Fruit fly (Drosophila melanogaster) whole organism, embryonic: ENCODE results near the gene CG13700.

Experiments
- CG10565 ChIP-seq: fragments of 200-800 bp; sonication (Bioruptor generic); optimal IDR thresholded peaks from 3 replicates; lab custom pipeline; 2016; ENCODE audit warnings: missing biosample characterization, mild to moderate bottlenecking, missing genetic modification characterization
- CG11247 ChIP-seq: fragments of 200-800 bp; sonication (Bioruptor generic); IDR thresholded peaks from 2 replicates; pipeline ENCODE4 v1.3.6; 2022; ENCODE audit warnings: missing biosample characterization, missing genetic modification characterization
- CG11398 ChIP-seq: fragments of 200-800 bp; sonication (Bioruptor generic); optimal IDR thresholded peaks from 2 replicates; lab custom pipeline; 2016; ENCODE audit warnings: missing biosample characterization, missing genetic modification characterization
- CG12155 ChIP-seq: fragments of 200-800 bp; sonication (Bioruptor generic); optimal IDR thresholded peaks from 3 replicates; lab custom pipeline; 2016; ENCODE audit warnings: missing biosample characterization, missing genetic modification characterization
- CG12659 ChIP-seq: fragments of 200-800 bp; sonication (Bioruptor generic); optimal IDR thresholded peaks from 3 replicates; lab custom pipeline; 2017; ENCODE audit warnings: mild to moderate bottlenecking, missing biosample characterization, missing genetic modification reagents, missing genetic modification characterization
- CG13123 ChIP-seq: fragments of 200-800 bp; sonication (Bioruptor generic); optimal IDR thresholded peaks from 2 replicates; lab custom pipeline; 2016; ENCODE audit warnings: missing biosample characterization, missing genetic modification characterization
- CG15011 ChIP-seq: fragments of 200-800 bp; sonication (Bioruptor generic); optimal IDR thresholded peaks from 3 replicates; lab custom pipeline; 2018; ENCODE audit warnings: missing biosample characterization, mild to moderate bottlenecking, missing genetic modification characterization
- CG17328 ChIP-seq: fragments of 200-800 bp; sonication (Bioruptor generic); IDR thresholded peaks from 2 replicates; pipeline ENCODE4 v1.3.6; 2022; ENCODE audit warnings: missing biosample characterization, missing genetic modification characterization
- CG2116 ChIP-seq: fragments of 200-800 bp; sonication (Bioruptor generic); optimal IDR thresholded peaks from 3 replicates; lab custom pipeline; 2018; ENCODE audit warnings: missing biosample characterization, mild to moderate bottlenecking, missing genetic modification characterization
- CG2712 ChIP-seq: fragments of 200-800 bp; optimal IDR thresholded peaks from 3 replicates; lab custom pipeline; 2019; ENCODE audit warnings: missing biosample characterization, mild to moderate bottlenecking, missing genetic modification characterization, moderate library complexity
- CG3726 ChIP-seq: fragments of 200-800 bp; sonication (Bioruptor generic); IDR thresholded peaks from 3 replicates; pipeline ENCODE4, ENCODE4 v1.3.6; 2022; ENCODE audit warnings: missing biosample characterization, missing genetic modification characterization
- CG4424 ChIP-seq: fragments of 200-800 bp; sonication (Bioruptor generic); optimal IDR thresholded peaks from 3 replicates; lab custom pipeline; 2016; ENCODE audit warnings: missing biosample characterization, missing genetic modification characterization
- CG4730 ChIP-seq: fragments of 200-800 bp; sonication (Bioruptor generic); IDR thresholded peaks from 2 replicates; pipeline ENCODE4 v1.3.6; 2022; ENCODE audit warnings: missing biosample characterization, missing genetic modification characterization
- CG7372 ChIP-seq: fragments of 200-800 bp; sonication (Bioruptor generic); IDR thresholded peaks from 2 replicates; pipeline ENCODE4 v1.3.6; 2022; ENCODE audit warnings: missing biosample characterization, missing genetic modification characterization
- CG7987 ChIP-seq: fragments of 200-800 bp; sonication (Bioruptor generic); optimal IDR thresholded peaks from 2 replicates; lab custom pipeline; 2018; ENCODE audit warnings: missing biosample characterization, mild to moderate bottlenecking, missing genetic modification characterization, moderate library complexity
- Dad ChIP-seq: fragments of 200-800 bp; sonication (Bioruptor generic); optimal IDR thresholded peaks from 3 replicates; lab custom pipeline; 2016; ENCODE audit warnings: missing biosample characterization, missing genetic modification characterization
- Dll ChIP-seq: fragments of 200-800 bp; sonication (Bioruptor generic); IDR thresholded peaks from 4 replicates; pipeline ENCODE4 v1.3.6; 2022; ENCODE audit warnings: missing biosample characterization, missing genetic modification characterization; ENCODE audit not compliant: partially characterized antibody
- Doc2 ChIP-seq: fragments of 200-800 bp; sonication (Bioruptor generic); IDR thresholded peaks from 2 replicates; pipeline ENCODE4 v1.3.6; 2022; ENCODE audit warnings: missing biosample characterization, missing genetic modification characterization
- Doc3 ChIP-seq: fragments of 200-800 bp; sonication (Bioruptor generic); IDR thresholded peaks from 3 replicates; pipeline ENCODE4 v1.3.6; 2022; ENCODE audit warnings: missing biosample characterization, missing genetic modification characterization; ENCODE audit not compliant: partially characterized antibody
- Drgx ChIP-seq: fragments of 200-800 bp; sonication (Bioruptor generic); IDR thresholded peaks from 2 replicates; pipeline ENCODE4 v1.3.6; 2022; ENCODE audit warnings: missing biosample characterization, missing genetic modification characterization
- H2.0 ChIP-seq: fragments of 200-800 bp; sonication (Bioruptor generic); IDR thresholded peaks from 2 replicates; pipeline ENCODE4 v1.3.6; 2022; ENCODE audit warnings: missing biosample characterization, missing genetic modification characterization
- HLHmδ ChIP-seq: fragments of 200-800 bp; sonication (Bioruptor generic); optimal IDR thresholded peaks from 2 replicates; lab custom pipeline; 2018; ENCODE audit warnings: missing biosample characterization, mild to moderate bottlenecking, missing genetic modification characterization, moderate library complexity
- Hey ChIP-seq: fragments of 200-800 bp; sonication (Bioruptor generic); optimal IDR thresholded peaks from 3 replicates; lab custom pipeline; 2018; ENCODE audit warnings: missing biosample characterization, mild to moderate bottlenecking, missing genetic modification characterization
- Max ChIP-seq: fragments of 200-800 bp; sonication (Bioruptor generic); optimal IDR thresholded peaks from 2 replicates; lab custom pipeline; 2016; ENCODE audit warnings: missing biosample characterization, mild to moderate bottlenecking, missing genetic modification characterization
- NFAT ChIP-seq: fragments of 200-800 bp; sonication (Bioruptor generic); IDR thresholded peaks from 2 replicates; pipeline ENCODE4 v1.3.6; 2022; ENCODE audit warnings: missing biosample characterization, missing genetic modification characterization
- NK7.1 ChIP-seq: fragments of 200-800 bp; sonication (Bioruptor generic); optimal IDR thresholded peaks from 3 replicates; lab custom pipeline; 2016; ENCODE audit warnings: missing biosample characterization, missing genetic modification characterization
- Nf-YA ChIP-seq: fragments of 200-800 bp; sonication (Bioruptor generic); IDR thresholded peaks from 2 replicates; pipeline ENCODE4 v1.3.6; 2022; ENCODE audit warnings: missing biosample characterization, missing genetic modification characterization
- Optix ChIP-seq: fragments of 200-800 bp; sonication (Bioruptor generic); IDR thresholded peaks from 3 replicates; pipeline ENCODE4 v1.3.6; 2022; ENCODE audit warnings: missing biosample characterization, missing genetic modification characterization
- Scr ChIP-seq: fragments of 200-800 bp; sonication (Bioruptor generic); IDR thresholded peaks from 2 replicates; pipeline ENCODE4 v1.3.6; 2022; ENCODE audit warnings: missing biosample characterization, missing genetic modification characterization; ENCODE audit not compliant: partially characterized antibody
- Sox102F ChIP-seq: fragments of 200-800 bp; sonication (Bioruptor generic); optimal IDR thresholded peaks from 2 replicates; lab custom pipeline; 2018; ENCODE audit warnings: missing biosample characterization, mild to moderate bottlenecking, missing genetic modification characterization, moderate library complexity
- Stat92E ChIP-seq, 3 experiments: fragments of >200 bp in 2 of 3; fragments of 200-800 bp in 1 of 3; sonication (Bioruptor generic) in 1 of 3; optimal IDR thresholded peaks; 2 replicates each; lab custom pipeline; 2017 to 2019; ENCODE audit warnings: missing biosample characterization in 3 of 3, missing genetic modification characterization in 3 of 3, mild to moderate bottlenecking in 1 of 3, moderate library complexity in 1 of 3
- ab ChIP-seq: fragments of 200-800 bp; sonication (Bioruptor generic); optimal IDR thresholded peaks from 2 replicates; lab custom pipeline; 2016; ENCODE audit warnings: missing biosample characterization, missing genetic modification characterization
- al ChIP-seq: fragments of 200-800 bp; sonication (Bioruptor generic); IDR thresholded peaks from 2 replicates; pipeline ENCODE4 v1.3.6; 2022; ENCODE audit warnings: missing biosample characterization, missing genetic modification characterization
- chn ChIP-seq: fragments of 200-800 bp; sonication (Bioruptor generic); optimal IDR thresholded peaks from 2 replicates; lab custom pipeline; 2016; ENCODE audit warnings: missing biosample characterization, missing genetic modification characterization
- disco-r ChIP-seq: fragments of 200-800 bp; sonication (Bioruptor generic); optimal IDR thresholded peaks from 2 replicates; lab custom pipeline; 2016; ENCODE audit warnings: missing biosample characterization, missing genetic modification characterization
- dmrt99B ChIP-seq: fragments of 200-800 bp; sonication (Bioruptor generic); optimal IDR thresholded peaks from 2 replicates; lab custom pipeline; 2018; ENCODE audit warnings: missing biosample characterization, mild to moderate bottlenecking, missing genetic modification characterization, moderate library complexity
- dysf ChIP-seq: fragments of 200-800 bp; sonication (Bioruptor generic); IDR thresholded peaks from 3 replicates; pipeline ENCODE4 v1.3.6; 2022; ENCODE audit warnings: missing biosample characterization, missing genetic modification characterization
- esg ChIP-seq: fragments of 200-800 bp; sonication (Bioruptor generic); conservative IDR thresholded peaks from 2 replicates; pipeline ENCODE4 v1.3.6; 2022; ENCODE audit warnings: missing biosample characterization, missing genetic modification characterization
- fd3F ChIP-seq: fragments of 200-800 bp; sonication (Bioruptor generic); optimal IDR thresholded peaks from 2 replicates; lab custom pipeline; 2018; ENCODE audit warnings: missing biosample characterization, mild to moderate bottlenecking, missing genetic modification characterization, moderate library complexity
- fu2 ChIP-seq: fragments of 200-800 bp; sonication (Bioruptor generic); optimal IDR thresholded peaks from 2 replicates; lab custom pipeline; 2016; ENCODE audit warnings: missing biosample characterization, missing genetic modification characterization
- gem ChIP-seq: fragments of 200-800 bp; sonication (Bioruptor generic); optimal IDR thresholded peaks from 2 replicates; lab custom pipeline; 2019; ENCODE audit warnings: missing biosample characterization, mild to moderate bottlenecking, missing genetic modification characterization, moderate library complexity
- h ChIP-seq: fragments of >200 bp; optimal IDR thresholded peaks from 2 replicates; lab custom pipeline; 2017
- hbn ChIP-seq: fragments of 200-800 bp; sonication (Bioruptor generic); IDR thresholded peaks from 2 replicates; pipeline ENCODE4 v1.3.6; 2022; ENCODE audit warnings: missing biosample characterization, missing genetic modification characterization; ENCODE audit not compliant: partially characterized antibody
- hth ChIP-seq: fragments of >200 bp; optimal IDR thresholded peaks from 2 replicates; lab custom pipeline; 2017; ENCODE audit warnings: inconsistent platforms
- pb ChIP-seq: fragments of 200-800 bp; sonication (Bioruptor generic); optimal IDR thresholded peaks from 3 replicates; lab custom pipeline; 2016; ENCODE audit warnings: missing biosample characterization, missing genetic modification characterization
- scrt ChIP-seq: fragments of 200-800 bp; sonication (Bioruptor generic); optimal IDR thresholded peaks from 2 replicates; lab custom pipeline; 2018; ENCODE audit warnings: missing biosample characterization, mild to moderate bottlenecking, missing genetic modification characterization, moderate library complexity
- slou ChIP-seq: fragments of 200-800 bp; sonication (Bioruptor generic); optimal IDR thresholded peaks from 3 replicates; lab custom pipeline; 2016; ENCODE audit warnings: missing biosample characterization, missing genetic modification characterization
- sna ChIP-seq: fragments of 200-800 bp; sonication (Bioruptor generic); IDR thresholded peaks from 2 replicates; pipeline ENCODE4 v1.3.6; 2022; ENCODE audit warnings: missing biosample characterization, missing genetic modification characterization; ENCODE audit not compliant: partially characterized antibody
- tap ChIP-seq: fragments of 200-800 bp; optimal IDR thresholded peaks from 3 replicates; lab custom pipeline; 2019; ENCODE audit warnings: missing biosample characterization, mild to moderate bottlenecking, missing genetic modification characterization, moderate library complexity
- vvl ChIP-seq: fragments of 200-800 bp; sonication (Bioruptor generic); IDR thresholded peaks from 2 replicates; pipeline ENCODE4 v1.3.6; 2022; ENCODE audit warnings: missing biosample characterization, missing genetic modification characterization
- zen ChIP-seq: fragments of 200-800 bp; sonication (Bioruptor generic); optimal IDR thresholded peaks from 3 replicates; lab custom pipeline; 2018; ENCODE audit warnings: missing biosample characterization, mild to moderate bottlenecking, missing genetic modification characterization, moderate library complexity
- zen2 ChIP-seq: fragments of 200-800 bp; sonication (Bioruptor generic); IDR thresholded peaks from 3 replicates; pipeline ENCODE4 v1.3.6; 2022; ENCODE audit warnings: missing biosample characterization, missing genetic modification characterization; ENCODE audit not compliant: partially characterized antibody

Gene CG13700

dm6 chr3L:18250652-18251051 is 50.4 kb downstream of the CG13700 start (continued):
- no peak for TF ChIP-seq CG15011
- TF ChIP-seq Dad (GFP tag; lab: Kevin White, UChicago): no peak
- TF ChIP-seq Scr (GFP tag; lab: Robert Waterston, UW): no peak
- no peak for TF ChIP-seq al (GFP tag; lab: Robert Waterston, UW)
- peak; percentile 48 for TF ChIP-seq CG4730
- TF ChIP-seq H2.0 (GFP tag; lab: Robert Waterston, UW): peak; percentile 61
- peak; percentile 74 for TF ChIP-seq dmrt99B (tag; lab: Kevin White, UChicago)
- TF ChIP-seq zen: peak; percentile 59
- no peak for TF ChIP-seq fd3F (GFP tag; lab: Kevin White, UChicago)
- peak; percentile 5 for TF ChIP-seq CG12155 (GFP tag; lab: Kevin White, UChicago)
- peak; percentile 85 for TF ChIP-seq vvl (GFP tag; lab: Robert Waterston, UW)
- TF ChIP-seq NFAT (GFP tag; lab: Robert Waterston, UW): no peak
- TF ChIP-seq Nf-YA (GFP tag; lab: Robert Waterston, UW): no peak
- TF ChIP-seq CG2116 (GFP tag; lab: Kevin White, UChicago): no peak
- peak; percentile 86 for TF ChIP-seq Sox102F (GFP tag; lab: Kevin White, UChicago)
- TF ChIP-seq h (lab: Kevin White, UChicago): no peak
- no peak for TF ChIP-seq CG11398
- no peak for TF ChIP-seq hbn (GFP tag; lab: Robert Waterston, UW)
- peak; percentile 61 for TF ChIP-seq CG4424 (GFP tag; lab: Kevin White, UChicago)
- peak; percentile 77 for TF ChIP-seq gem (tag; lab: Kevin White, UChicago)
- peak; percentile 7 for TF ChIP-seq Max (GFP tag; lab: Kevin White, UChicago)
- TF ChIP-seq CG11247 (GFP tag; lab: Robert Waterston, UW): 0 out of 2 replicates have a peak, but pooled peaks have one; percentile 20
- no peak for TF ChIP-seq CG7372
- TF ChIP-seq dysf (GFP tag; lab: Robert Waterston, UW): peak; percentile 58; the same call in 1 of the 3 replicates
- TF ChIP-seq CG13123: no peak
- no peak for TF ChIP-seq disco-r
- no peak for TF ChIP-seq chn (GFP tag; lab: Kevin White, UChicago)
- no peak for TF ChIP-seq NK7.1
- TF ChIP-seq Doc3: no peak
- TF ChIP-seq CG12659: peak; percentile 10
- peak; percentile 5 for TF ChIP-seq tap (tag; lab: Kevin White, UChicago)
- no peak for TF ChIP-seq Optix (GFP tag; lab: Robert Waterston, UW)
- no peak for TF ChIP-seq Dll
- TF ChIP-seq esg (GFP tag; lab: Robert Waterston, UW): 0 out of 2 replicates have a peak, but pooled peaks have one; percentile 23
- TF ChIP-seq pb (GFP tag; lab: Kevin White, UChicago): no peak
- TF ChIP-seq scrt (GFP tag; lab: Kevin White, UChicago): no peak
- no peak for TF ChIP-seq slou (GFP tag; lab: Kevin White, UChicago)
- TF ChIP-seq CG17328: peak; percentile 82
- TF ChIP-seq Hey: no peak
- peak; percentile 86 for TF ChIP-seq CG2712 (tag; lab: Kevin White, UChicago)
- TF ChIP-seq Drgx: peak; percentile 32; the same call in 1 of the 2 replicates
- no peak for TF ChIP-seq CG7987 (GFP tag; lab: Kevin White, UChicago)
- TF ChIP-seq fu2 (GFP tag; lab: Kevin White, UChicago): no peak
- no peak for TF ChIP-seq Doc2 (GFP tag; lab: Robert Waterston, UW)
- no peak for TF ChIP-seq hth
- TF ChIP-seq ab (GFP tag; lab: Kevin White, UChicago): no peak
- peak; percentile 69 for TF ChIP-seq HLHmδ (GFP tag; lab: Kevin White, UChicago)
- no peak for TF ChIP-seq zen2 (GFP tag; lab: Robert Waterston, UW)
- TF ChIP-seq Stat92E (GFP tag; optimal IDR thresholded peaks at IDR 0.05; lab: Kevin White, UChicago): peak in 1 of 3 experiments; percentile 40
- no peak for TF ChIP-seq CG10565
- TF ChIP-seq sna (GFP tag; lab: Robert Waterston, UW): no peak
- TF ChIP-seq CG3726 (GFP tag; lab: Robert Waterston, UW): no peak; the same call in 2 of the 3 replicates
